Worm (Caenorhabditis elegans) whole organism, dauer: Measurements from ENCODE around the gene col-129.
"Not testable (repeated sequence)": the region's sequence is repeated elsewhere in the genome, so short reads cannot be mapped to it uniquely, and the experiment has no call there.

Experiments
- unc-62 ChIP-seq: sonication (generic microtip); optimal IDR thresholded peaks from 2 replicates; lab custom pipeline; 2017; ENCODE audit warnings: missing biosample characterization, missing genetic modification reagents, missing genetic modification characterization

col-129 gene

ce11 chrIV:12110339-12110738 is at the start of gene col-129:
Gene col-129, minus strand, starts transcription at chrIV:12110439.
- TF ChIP-seq unc-62 (GFP tag; lab: Kevin White, UChicago): no peak

ce11 chrIV:12157915-12158314 is 47.7 kb upstream of the col-129 start:
- TF ChIP-seq unc-62 (GFP tag; lab: Kevin White, UChicago): no peak

- no peak for TF ChIP-seq unc-62 (GFP tag; lab: Kevin White, UChicago)
Measured at ce11 chrIV:12156642-12157233, 46.5 kb upstream of the col-129 start, which contains the start of gene eri-12. Gene eri-12, plus strand, starts transcription at chrIV:12156838.

- no peak for TF ChIP-seq unc-62 (GFP tag; lab: Kevin White, UChicago)
Measured at ce11 chrIV:12154195-12154677, 44.0 kb upstream of the col-129 start, which contains the start of gene B0001.7. Gene B0001.7, minus strand, starts transcription at chrIV:12154245.

- no peak for TF ChIP-seq unc-62 (GFP tag; lab: Kevin White, UChicago)
Measured at ce11 chrIV:12150877-12151276, 40.6 kb upstream of the col-129 start, which contains the start of gene B0001.2. Gene B0001.2, minus strand, starts transcription at chrIV:12150977.

- TF ChIP-seq unc-62 (GFP tag; lab: Kevin White, UChicago): no peak
Measured at ce11 chrIV:12149609-12150008, 39.4 kb upstream of the col-129 start.

- no peak for TF ChIP-seq unc-62 (GFP tag; lab: Kevin White, UChicago)
Measured at ce11 chrIV:12145681-12146080, 35.4 kb upstream of the col-129 start, which contains the start of gene B0001.3. Gene B0001.3, minus strand, starts transcription at chrIV:12145735.

- no peak for TF ChIP-seq unc-62 (GFP tag; lab: Kevin White, UChicago)
Measured at ce11 chrIV:12143231-12143630, 33.0 kb upstream of the col-129 start, which contains the start of gene B0001.5. Gene B0001.5, minus strand, starts transcription at chrIV:12143331.

- TF ChIP-seq unc-62 (GFP tag; lab: Kevin White, UChicago): no peak
Measured at ce11 chrIV:12140959-12141358, 30.7 kb upstream of the col-129 start, which contains the start of gene B0001.8. Gene B0001.8, minus strand, starts transcription at chrIV:12141059.

- not testable (repeated sequence) for TF ChIP-seq unc-62 (GFP tag; lab: Kevin White, UChicago)
Measured at ce11 chrIV:12138093-12138492, 27.9 kb upstream of the col-129 start, which contains the start of gene B0001.4. Gene B0001.4, minus strand, starts transcription at chrIV:12138193.

ce11 chrIV:12134991-12135390 is 24.8 kb upstream of the col-129 start:
- no peak for TF ChIP-seq unc-62 (GFP tag; lab: Kevin White, UChicago)

ce11 chrIV:12133776-12134175 is 23.5 kb upstream of the col-129 start:
- no peak for TF ChIP-seq unc-62 (GFP tag; lab: Kevin White, UChicago)

- TF ChIP-seq unc-62 (GFP tag; lab: Kevin White, UChicago): no peak
Measured at ce11 chrIV:12131308-12132072, 21.3 kb upstream of the col-129 start.

- TF ChIP-seq unc-62 (GFP tag; lab: Kevin White, UChicago): no peak
Measured at ce11 chrIV:12129204-12129603, 19.0 kb upstream of the col-129 start, which contains the start of gene lin-24. Gene lin-24, plus strand, starts transcription at chrIV:12129504.

ce11 chrIV:12128708-12129107 is 18.5 kb upstream of the col-129 start:
- TF ChIP-seq unc-62 (GFP tag; lab: Kevin White, UChicago): no peak

- TF ChIP-seq unc-62 (GFP tag; lab: Kevin White, UChicago): no peak
Measured at ce11 chrIV:12127838-12128237, 17.6 kb upstream of the col-129 start.
